Fruit fly (Drosophila melanogaster) whole organism, embryonic: ENCODE data around the gene Or74a.

Source experiments
- ATbp ChIP-seq: fragments of 200-800 bp; sonication (Bioruptor generic); optimal IDR thresholded peaks from 2 replicates; lab custom pipeline; 2017; ENCODE audit warnings: missing biosample characterization, mild to moderate bottlenecking, missing genetic modification characterization, missing genetic modification reagents
- B-H2 ChIP-seq: fragments of 200-800 bp; sonication (Bioruptor generic); optimal IDR thresholded peaks from 2 replicates; lab custom pipeline; 2018; ENCODE audit warnings: missing biosample characterization, mild to moderate bottlenecking, missing genetic modification characterization
- Blimp-1 ChIP-seq: fragments of 200-800 bp; sonication (Bioruptor generic); optimal IDR thresholded peaks from 3 replicates; lab custom pipeline; 2018; ENCODE audit warnings: missing biosample characterization, missing genetic modification characterization, mild to moderate bottlenecking, moderate library complexity, missing genetic modification reagents
- CG10209 ChIP-seq: fragments of 200-800 bp; sonication (Bioruptor generic); optimal IDR thresholded peaks from 3 replicates; lab custom pipeline; 2017; ENCODE audit warnings: missing biosample characterization, mild to moderate bottlenecking, missing genetic modification characterization, missing genetic modification reagents
- CG10543 ChIP-seq: fragments of 200-800 bp; sonication (Bioruptor generic); optimal IDR thresholded peaks from 3 replicates; lab custom pipeline; 2017; ENCODE audit warnings: missing biosample characterization, mild to moderate bottlenecking, missing genetic modification characterization, moderate library complexity
- CG10565 ChIP-seq: fragments of 200-800 bp; sonication (Bioruptor generic); optimal IDR thresholded peaks from 3 replicates; lab custom pipeline; 2016; ENCODE audit warnings: missing biosample characterization, mild to moderate bottlenecking, missing genetic modification characterization
- CG11504 ChIP-seq: fragments of 200-800 bp; sonication (Bioruptor generic); optimal IDR thresholded peaks from 3 replicates; lab custom pipeline; 2019; ENCODE audit warnings: missing biosample characterization, mild to moderate bottlenecking, missing genetic modification characterization, moderate library complexity
- CG12391 ChIP-seq: fragments of 200-800 bp; sonication (Bioruptor generic); optimal IDR thresholded peaks from 3 replicates; lab custom pipeline; 2018; ENCODE audit warnings: missing biosample characterization, mild to moderate bottlenecking, missing genetic modification characterization, moderate library complexity
- CG15601 ChIP-seq: fragments of 200-800 bp; sonication (Bioruptor generic); optimal IDR thresholded peaks from 3 replicates; lab custom pipeline; 2019; ENCODE audit warnings: missing biosample characterization, mild to moderate bottlenecking, missing genetic modification characterization, moderate library complexity
- CG17359 ChIP-seq: fragments of 200-800 bp; sonication (Bioruptor generic); optimal IDR thresholded peaks from 3 replicates; lab custom pipeline; 2018; ENCODE audit warnings: missing biosample characterization, mild to moderate bottlenecking, missing genetic modification characterization, moderate library complexity
- CG2116 ChIP-seq: fragments of 200-800 bp; sonication (Bioruptor generic); optimal IDR thresholded peaks from 3 replicates; lab custom pipeline; 2018; ENCODE audit warnings: missing biosample characterization, mild to moderate bottlenecking, missing genetic modification characterization
- CG2712 ChIP-seq: fragments of 200-800 bp; optimal IDR thresholded peaks from 3 replicates; lab custom pipeline; 2019; ENCODE audit warnings: missing biosample characterization, mild to moderate bottlenecking, missing genetic modification characterization, moderate library complexity
- CG3847 ChIP-seq: fragments of 200-800 bp; sonication (Bioruptor generic); IDR thresholded peaks from 2 replicates; pipeline ENCODE4 v1.3.6; 2022; ENCODE audit warnings: missing biosample characterization, missing genetic modification characterization
- CG7745 ChIP-seq: fragments of 200-800 bp; sonication (Bioruptor generic); optimal IDR thresholded peaks from 2 replicates; lab custom pipeline; 2018; ENCODE audit warnings: missing biosample characterization, mild to moderate bottlenecking, missing genetic modification characterization, moderate library complexity
- CG8281 ChIP-seq: fragments of 200-800 bp; sonication (Bioruptor generic); optimal IDR thresholded peaks from 2 replicates; lab custom pipeline; 2018; ENCODE audit warnings: missing biosample characterization, mild to moderate bottlenecking, missing genetic modification characterization, moderate library complexity
- CG9437 ChIP-seq: fragments of 200-800 bp; sonication (Bioruptor generic); optimal IDR thresholded peaks from 2 replicates; lab custom pipeline; 2018; ENCODE audit warnings: missing biosample characterization, mild to moderate bottlenecking, missing genetic modification characterization
- CG9876 ChIP-seq: fragments of 200-800 bp; sonication (Bioruptor generic); optimal IDR thresholded peaks from 2 replicates; lab custom pipeline; 2016; ENCODE audit warnings: missing biosample characterization, missing genetic modification characterization
- CoRest ChIP-seq: fragments of 200-800 bp; sonication (Bioruptor generic); optimal IDR thresholded peaks from 3 replicates; lab custom pipeline; 2018; ENCODE audit warnings: missing biosample characterization, mild to moderate bottlenecking, missing genetic modification characterization, moderate library complexity
- Doc2 ChIP-seq: fragments of 200-800 bp; sonication (Bioruptor generic); IDR thresholded peaks from 2 replicates; pipeline ENCODE4 v1.3.6; 2022; ENCODE audit warnings: missing biosample characterization, missing genetic modification characterization
- Dp ChIP-seq: fragments of 200-800 bp; sonication (Bioruptor generic); optimal IDR thresholded peaks from 2 replicates; lab custom pipeline; 2018; ENCODE audit warnings: missing biosample characterization, mild to moderate bottlenecking, missing genetic modification characterization, moderate library complexity
- HLH3B ChIP-seq: fragments of 200-800 bp; sonication (Bioruptor generic); IDR thresholded peaks from 2 replicates; pipeline ENCODE4 v1.3.6; 2022; ENCODE audit warnings: missing biosample characterization, missing genetic modification characterization
- HLHmδ ChIP-seq: fragments of 200-800 bp; sonication (Bioruptor generic); optimal IDR thresholded peaks from 2 replicates; lab custom pipeline; 2018; ENCODE audit warnings: missing biosample characterization, mild to moderate bottlenecking, missing genetic modification characterization, moderate library complexity
- Hr78 ChIP-seq, 2 experiments: fragments of 200-800 bp in 1 of 2; fragments of >200 bp in 1 of 2; sonication (Bioruptor generic) in 1 of 2; optimal IDR thresholded peaks; 2 replicates each; lab custom pipeline; 2017 to 2019; ENCODE audit warnings: missing biosample characterization in 2 of 2, missing genetic modification characterization in 2 of 2, mild to moderate bottlenecking in 1 of 2, moderate library complexity in 1 of 2
- NFAT ChIP-seq: fragments of 200-800 bp; sonication (Bioruptor generic); IDR thresholded peaks from 2 replicates; pipeline ENCODE4 v1.3.6; 2022; ENCODE audit warnings: missing biosample characterization, missing genetic modification characterization
- Oli ChIP-seq: fragments of 200-800 bp; sonication (Bioruptor generic); optimal IDR thresholded peaks from 2 replicates; lab custom pipeline; 2018; ENCODE audit warnings: missing biosample characterization, mild to moderate bottlenecking, missing genetic modification characterization, moderate library complexity
- Rfx ChIP-seq: fragments of 200-800 bp; sonication (Bioruptor generic); IDR thresholded peaks from 2 replicates; pipeline ENCODE4 v1.3.6; 2022; ENCODE audit warnings: missing biosample characterization, missing genetic modification characterization
- Sry-δ ChIP-seq: fragments of 200-800 bp; sonication (Bioruptor generic); optimal IDR thresholded peaks from 2 replicates; lab custom pipeline; 2016; ENCODE audit warnings: missing biosample characterization, missing genetic modification characterization
- Taf1 ChIP-seq: fragments of 200-800 bp; sonication (Bioruptor generic); IDR thresholded peaks from 2 replicates; pipeline ENCODE4 v1.3.6; 2022; ENCODE audit warnings: missing biosample characterization, missing genetic modification characterization
- Trl ChIP-seq, 3 experiments: fragments of >200 bp in 2 of 3; fragments of 200-800 bp in 1 of 3; sonication (Bioruptor generic) in 1 of 3; optimal IDR thresholded peaks; 2 replicates in 1 of 3; 3 replicates in 2 of 3; lab custom pipeline; 2016 to 2017; ENCODE audit warnings: missing biosample characterization in 1 of 3, missing genetic modification characterization in 1 of 3
- abd-A ChIP-seq: fragments of 200-800 bp; sonication (Bioruptor generic); optimal IDR thresholded peaks from 3 replicates; lab custom pipeline; 2019; ENCODE audit warnings: missing biosample characterization, mild to moderate bottlenecking, missing genetic modification characterization, moderate library complexity
- amos ChIP-seq: fragments of 200-800 bp; sonication (Bioruptor generic); IDR thresholded peaks from 2 replicates; pipeline ENCODE4 v1.3.6; 2022; ENCODE audit warnings: missing biosample characterization, missing genetic modification characterization; ENCODE audit not compliant: partially characterized antibody
- ash1 ChIP-seq: fragments of 200-800 bp; sonication (Bioruptor generic); optimal IDR thresholded peaks from 2 replicates; lab custom pipeline; 2018; ENCODE audit warnings: missing biosample characterization, mild to moderate bottlenecking, missing genetic modification characterization
- cg ChIP-seq: fragments of 200-800 bp; sonication (Bioruptor generic); optimal IDR thresholded peaks from 3 replicates; lab custom pipeline; 2019; ENCODE audit warnings: missing biosample characterization, mild to moderate bottlenecking, missing genetic modification characterization, moderate library complexity
- dmrt11E ChIP-seq: fragments of 200-800 bp; sonication (Bioruptor generic); optimal IDR thresholded peaks from 3 replicates; lab custom pipeline; 2018; ENCODE audit warnings: missing biosample characterization, mild to moderate bottlenecking, missing genetic modification characterization, moderate library complexity
- gfzf ChIP-seq: fragments of 200-800 bp; sonication (Bioruptor generic); optimal IDR thresholded peaks from 2 replicates; lab custom pipeline; 2016; ENCODE audit warnings: missing biosample characterization, mild to moderate bottlenecking, missing genetic modification characterization, moderate library complexity
- gro ChIP-seq: fragments of 200-800 bp; sonication (Bioruptor generic); optimal IDR thresholded peaks from 2 replicates; lab custom pipeline; 2016; ENCODE audit warnings: missing biosample characterization, missing genetic modification characterization
- her ChIP-seq: fragments of 200-800 bp; sonication (Bioruptor generic); optimal IDR thresholded peaks from 2 replicates; lab custom pipeline; 2016; ENCODE audit warnings: missing biosample characterization, missing genetic modification characterization
- hth ChIP-seq: fragments of >200 bp; optimal IDR thresholded peaks from 2 replicates; lab custom pipeline; 2017; ENCODE audit warnings: inconsistent platforms
- insv ChIP-seq, 2 experiments: fragments of 200-800 bp; sonication (Bioruptor generic); optimal IDR thresholded peaks; 3 replicates each; lab custom pipeline; 2016 to 2018; ENCODE audit warnings: missing biosample characterization in 2 of 2, missing genetic modification characterization in 2 of 2
- klu ChIP-seq: fragments of 200-800 bp; sonication (Bioruptor generic); IDR thresholded peaks from 2 replicates; pipeline ENCODE4 v1.3.6; 2022; ENCODE audit warnings: missing biosample characterization, missing genetic modification characterization
- luna ChIP-seq: fragments of 200-800 bp; sonication (Bioruptor generic); optimal IDR thresholded peaks from 2 replicates; lab custom pipeline; 2016; ENCODE audit warnings: missing biosample characterization, missing genetic modification characterization
- pho ChIP-seq: fragments of 200-800 bp; sonication (Bioruptor generic); optimal IDR thresholded peaks from 2 replicates; lab custom pipeline; 2016; ENCODE audit warnings: missing biosample characterization, missing genetic modification characterization
- scrt ChIP-seq: fragments of 200-800 bp; sonication (Bioruptor generic); optimal IDR thresholded peaks from 2 replicates; lab custom pipeline; 2018; ENCODE audit warnings: missing biosample characterization, mild to moderate bottlenecking, missing genetic modification characterization, moderate library complexity
- sens-2 ChIP-seq: fragments of 200-800 bp; sonication (Bioruptor generic); IDR thresholded peaks from 2 replicates; pipeline ENCODE4 v1.3.6; 2022; ENCODE audit warnings: missing biosample characterization, missing genetic modification characterization

Or74a gene

dm6 chr3L:17325418-17325817 lies 3.6 kb downstream of the Or74a start, which contains the start of gene CG13725:
Gene CG13725 (minus strand): TSS chr3L:17325518.
- no peak for TF ChIP-seq dmrt11E (tag; lab: Kevin White, UChicago)
- no peak for TF ChIP-seq Hr78 (GFP tag; optimal IDR thresholded peaks at IDR 0.05; lab: Kevin White, UChicago)
- no peak for TF ChIP-seq B-H2
- no peak for TF ChIP-seq NFAT (GFP tag; lab: Robert Waterston, UW)
- no peak for TF ChIP-seq CG9437 (GFP tag; lab: Kevin White, UChicago)
- no peak for TF ChIP-seq CG2712 (tag; lab: Kevin White, UChicago)
- TF ChIP-seq Taf1 (GFP tag; lab: Robert Waterston, UW) = no peak
- no peak for TF ChIP-seq CG10209 (GFP tag; lab: Kevin White, UChicago)
- no peak for TF ChIP-seq gro (GFP tag; lab: Kevin White, UChicago)
- no peak for TF ChIP-seq ATbp (GFP tag; lab: Kevin White, UChicago)
- no peak for TF ChIP-seq CG10543
- no peak for TF ChIP-seq CG2116 (GFP tag; lab: Kevin White, UChicago)
- TF ChIP-seq amos (GFP tag; lab: Robert Waterston, UW) = no peak
- TF ChIP-seq Blimp-1 = no peak
- TF ChIP-seq, all 482 proteins: peak for 0

- TF ChIP-seq HLHmδ (GFP tag; lab: Kevin White, UChicago) (no peak), Trl (optimal IDR thresholded peaks at IDR 0.05; lab: Kevin White, UChicago) (no peak), Trl (GFP tag; optimal IDR thresholded peaks at IDR 0.05; lab: Kevin White, UChicago) (no peak), luna (GFP tag; lab: Kevin White, UChicago) (no peak)
- TF ChIP-seq, all 482 proteins: peak for 0
Measured at dm6 chr3L:17322541-17322940, 6.4 kb downstream of the Or74a start, which contains the start of gene CG13724. Gene CG13724 (plus strand): TSS chr3L:17322841.

- TF ChIP-seq gfzf (GFP tag; lab: Kevin White, UChicago) (no peak), ash1 (GFP tag; lab: Kevin White, UChicago) (no peak), insv (GFP tag; optimal IDR thresholded peaks at IDR 0.05; lab: Kevin White, UChicago) (no peak), CG17359 (tag; lab: Kevin White, UChicago) (no peak), CG15601 (tag; lab: Kevin White, UChicago) (no peak), Blimp-1 (no peak), CG3847 (GFP tag; lab: Robert Waterston, UW) (no peak), klu (no peak), CG8281 (tag; lab: Kevin White, UChicago) (no peak)
Measured at dm6 chr3L:17320711-17321110, 8.3 kb downstream of the Or74a start, which contains the start of gene ND-24L. Gene ND-24L (minus strand): TSS chr3L:17320811.

dm6 chr3L:17316220-17316619 lies 12.7 kb downstream of the Or74a start:
- peak; percentile 65 for TF ChIP-seq scrt (GFP tag; lab: Kevin White, UChicago)
- peak; percentile 65 for TF ChIP-seq abd-A (tag; lab: Kevin White, UChicago)
- peak; percentile 72 for TF ChIP-seq CG11504 (tag; lab: Kevin White, UChicago)
- peak; percentile 16; the same call in 1 of the 2 replicates for TF ChIP-seq Rfx
- no peak for TF ChIP-seq CG9876 (GFP tag; lab: Kevin White, UChicago)
- no peak for TF ChIP-seq Doc2

dm6 chr3L:17310509-17310908 lies 18.5 kb downstream of the Or74a start:
- TF ChIP-seq Dp (GFP tag; lab: Kevin White, UChicago) = no peak
- no peak for TF ChIP-seq CG10565 (GFP tag; lab: Kevin White, UChicago)
- peak; percentile 48; the same call in 1 of the 2 replicates for TF ChIP-seq HLH3B
- no peak for TF ChIP-seq CG7745
- no peak for TF ChIP-seq hth (lab: Kevin White, UChicago)
- no peak for TF ChIP-seq sens-2 (GFP tag; lab: Robert Waterston, UW)
- TF ChIP-seq her (GFP tag; lab: Kevin White, UChicago) = no peak
- TF ChIP-seq Oli (tag; lab: Kevin White, UChicago) = peak; percentile 31
- no peak for TF ChIP-seq Sry-δ
- TF ChIP-seq cg (GFP tag; lab: Kevin White, UChicago) = no peak
- no peak for TF ChIP-seq pho (GFP tag; lab: Kevin White, UChicago)
- no peak for TF ChIP-seq CG2116 (GFP tag; lab: Kevin White, UChicago)
- TF ChIP-seq CoRest = peak; percentile 29
- TF ChIP-seq CG12391 (tag; lab: Kevin White, UChicago) = peak; percentile 33
